Fruit fly (Drosophila melanogaster): ENCODE data around the gene TpnC73F.

Gene TpnC73F

DNA sequence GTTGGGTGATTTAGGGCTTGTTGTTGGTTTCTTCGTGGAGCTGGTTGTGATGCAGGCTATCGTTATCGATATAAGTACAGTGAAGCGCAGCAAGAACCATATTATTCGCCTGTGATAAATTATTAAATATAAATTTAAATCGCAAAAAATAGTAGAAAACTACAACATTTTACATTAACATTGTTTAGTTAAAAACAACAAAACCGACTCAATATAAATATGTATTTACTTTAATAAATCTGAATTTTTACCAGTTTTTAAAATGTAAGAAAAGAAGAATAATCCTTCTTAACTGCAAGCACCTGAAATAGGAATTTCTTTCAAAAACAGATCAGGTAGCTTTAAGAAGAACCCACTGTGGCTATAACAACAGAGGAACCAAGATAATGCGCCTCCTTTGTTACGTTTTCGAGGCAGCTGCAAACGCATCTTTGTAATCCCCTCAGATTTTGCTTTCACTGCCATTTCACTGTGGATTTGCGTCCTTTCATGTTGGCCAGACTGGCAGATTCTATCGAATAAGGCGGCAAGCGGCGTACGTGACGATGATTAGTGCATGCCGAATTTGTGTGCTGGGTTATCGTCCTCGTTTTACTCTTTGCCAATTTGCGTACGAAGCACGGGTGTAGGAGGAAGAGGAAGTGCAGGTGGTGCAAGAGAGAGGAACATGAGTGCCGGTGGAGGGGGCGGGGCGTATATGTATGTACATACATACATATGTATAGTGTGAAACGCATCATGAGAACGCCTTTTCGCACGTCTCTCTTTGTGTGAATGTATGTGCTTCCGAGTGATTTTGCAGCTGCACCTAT, 35.2 kb upstream of the TpnC73F start:
- no peak for TF ChIP-seq noc (tag; optimal IDR thresholded peaks at IDR 0.05)

DNA sequence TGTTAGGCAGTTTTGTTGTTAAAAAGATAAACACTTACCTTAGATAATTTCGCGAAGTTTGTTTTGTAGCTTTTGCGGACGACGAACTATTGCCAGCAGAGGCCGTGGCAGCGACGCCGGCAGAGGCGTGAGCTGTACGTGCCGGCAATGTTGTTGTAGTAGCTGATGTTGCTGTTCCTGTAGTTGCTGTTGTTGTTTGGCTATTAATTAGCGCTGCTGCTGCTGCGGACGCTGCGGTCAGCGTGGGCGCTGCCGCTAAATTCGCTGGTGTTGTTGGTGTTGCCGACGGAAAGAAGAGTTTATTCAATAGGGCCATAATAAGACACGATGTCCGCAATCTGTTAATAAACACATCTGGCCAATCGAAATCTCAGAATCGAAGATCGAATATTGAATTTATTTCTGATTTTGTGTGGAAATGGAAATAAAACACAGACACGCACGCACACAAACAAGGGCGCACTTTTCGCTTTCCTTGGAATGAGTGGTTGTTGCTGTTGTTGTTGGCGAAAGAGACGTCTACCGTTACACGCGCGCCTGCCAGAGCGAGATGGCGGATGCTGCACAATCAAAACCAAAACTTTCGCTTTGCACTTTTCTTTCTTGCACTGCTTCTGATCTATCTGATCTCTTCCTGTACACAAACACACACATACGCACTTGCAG, 34.4 kb upstream of the TpnC73F start:
- TF ChIP-seq noc (tag; optimal IDR thresholded peaks at IDR 0.05) = no peak

DNA sequence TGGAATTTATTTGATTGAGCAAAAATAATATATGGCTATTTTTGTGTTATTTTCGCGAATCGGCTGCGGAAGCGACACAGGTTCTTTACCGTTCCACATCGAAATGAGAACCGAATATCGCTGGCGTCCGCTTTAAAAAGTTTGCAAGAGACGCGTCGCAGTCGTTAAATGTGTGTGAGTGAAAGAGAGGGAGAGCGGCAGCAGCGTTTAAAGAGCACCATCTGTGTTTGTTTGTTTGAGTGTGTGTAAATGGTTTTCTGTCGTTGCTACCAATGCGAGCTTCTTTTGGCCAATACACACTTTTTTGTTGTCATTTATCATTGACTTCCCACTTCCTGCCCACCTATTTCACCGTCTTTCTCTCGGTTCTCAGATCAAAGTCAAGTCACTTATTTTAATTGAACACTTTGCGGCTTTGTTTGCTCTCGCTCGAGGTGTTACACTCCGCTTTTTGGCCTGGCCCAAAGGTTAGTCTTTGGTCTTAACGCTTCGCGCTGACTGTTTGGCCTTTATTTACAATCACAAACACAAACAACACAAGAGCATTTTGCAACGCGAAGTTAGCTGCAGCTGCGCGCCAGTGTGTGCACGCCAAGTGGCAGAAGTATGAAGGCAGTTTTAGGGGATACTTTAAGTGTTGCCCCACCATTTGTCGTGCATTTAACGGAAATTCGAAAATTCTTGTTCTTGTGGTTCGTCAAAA, 33.7 kb upstream of the TpnC73F start, which contains the start of gene CG3764:
CG3764 (minus strand) TSS at position 549 of the 703 bp plus-strand sequence.
- TF ChIP-seq noc (tag; optimal IDR thresholded peaks at IDR 0.05) = peak; percentile 60

DNA sequence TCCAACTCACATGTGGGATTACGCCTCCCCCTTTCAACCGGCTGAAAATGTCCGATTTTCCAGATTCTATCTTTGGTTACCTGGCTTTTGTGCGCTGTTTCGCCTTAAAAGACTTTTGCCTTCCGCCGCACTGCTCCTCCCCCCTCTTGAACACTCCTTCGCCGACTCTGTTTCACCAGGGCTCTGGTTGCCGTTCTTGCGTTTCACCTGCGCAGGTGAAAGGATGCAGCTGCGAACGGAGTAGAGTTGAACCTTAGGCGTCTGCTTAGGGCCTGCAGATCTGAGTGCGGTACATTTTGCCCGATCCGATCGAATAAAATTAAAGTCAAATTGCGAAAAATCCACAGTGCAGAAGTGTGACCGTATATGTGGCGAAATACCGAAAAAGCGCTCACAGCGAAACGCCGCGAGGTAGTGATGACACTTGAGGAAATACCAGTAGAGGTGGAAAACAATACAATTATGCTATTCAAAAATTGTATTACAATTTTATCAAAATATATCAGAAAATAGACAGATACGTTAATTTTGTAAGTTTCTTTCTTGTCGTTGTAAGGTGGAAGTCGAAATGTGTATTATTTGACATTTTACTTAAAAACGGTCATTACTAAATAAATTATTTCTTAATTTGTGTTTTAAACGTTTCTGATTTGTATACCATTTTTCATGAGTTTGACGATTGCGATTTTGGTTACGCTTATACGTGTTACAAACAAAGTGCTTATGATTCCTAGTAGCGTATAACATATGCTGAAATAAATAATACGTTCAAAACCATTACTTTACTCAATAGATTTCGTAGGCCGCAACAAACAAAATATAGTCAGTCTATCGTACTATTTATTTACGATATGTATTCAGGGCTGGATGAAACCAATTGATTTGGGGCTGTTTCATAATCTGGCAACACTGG, 29.9 kb upstream of the TpnC73F start, which contains the start of the genes CG6664 and CG7728:
CG6664 (minus strand) TSS at position 518 of the 913 bp plus-strand sequence.
CG7728 (plus strand) TSS at position 874 of the 913 bp plus-strand sequence.
- TF ChIP-seq noc (tag; optimal IDR thresholded peaks at IDR 0.05) = no peak

DNA sequence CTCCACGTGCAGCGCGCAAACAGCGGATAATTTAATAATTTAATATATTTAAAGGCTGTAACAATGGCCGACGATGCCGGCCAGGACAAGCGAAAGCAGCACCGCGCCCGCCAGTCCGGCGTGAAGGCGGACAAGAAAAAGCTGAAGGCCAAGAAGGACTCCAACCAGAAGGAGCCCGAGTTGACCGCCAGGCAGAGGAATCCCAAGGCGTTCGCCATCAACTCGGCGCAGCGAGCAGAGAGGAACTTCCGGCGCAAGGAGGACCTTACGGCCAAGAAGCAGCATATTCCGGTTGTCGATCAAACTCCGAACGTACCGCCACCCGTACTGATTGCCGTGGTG, 29.3 kb upstream of the TpnC73F start:
- no peak for TF ChIP-seq noc (tag; optimal IDR thresholded peaks at IDR 0.05)

DNA sequence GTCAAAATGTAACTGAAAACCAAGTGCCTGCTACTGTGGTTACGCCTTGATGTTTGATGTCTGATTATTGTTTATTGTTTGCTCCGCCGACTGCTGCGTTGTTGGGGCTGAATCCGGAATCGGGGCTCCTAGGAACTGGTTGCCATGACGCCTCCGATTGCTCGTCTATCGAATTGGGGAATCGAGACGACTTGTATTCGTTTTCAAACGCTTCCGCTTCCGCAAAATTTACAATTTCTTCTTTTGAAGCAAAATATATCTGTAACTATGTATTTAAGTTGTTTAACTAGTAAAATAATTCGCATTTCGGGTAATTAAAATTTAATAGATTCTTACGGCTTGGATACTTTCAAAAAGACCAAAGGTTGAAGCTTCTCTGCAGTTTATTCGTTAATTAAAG, 23.1 kb upstream of the TpnC73F start, which contains the start of gene CG6652:
CG6652 (minus strand) TSS at position 101 of the 400 bp plus-strand sequence.
- TF ChIP-seq noc (tag; optimal IDR thresholded peaks at IDR 0.05) = no peak

DNA sequence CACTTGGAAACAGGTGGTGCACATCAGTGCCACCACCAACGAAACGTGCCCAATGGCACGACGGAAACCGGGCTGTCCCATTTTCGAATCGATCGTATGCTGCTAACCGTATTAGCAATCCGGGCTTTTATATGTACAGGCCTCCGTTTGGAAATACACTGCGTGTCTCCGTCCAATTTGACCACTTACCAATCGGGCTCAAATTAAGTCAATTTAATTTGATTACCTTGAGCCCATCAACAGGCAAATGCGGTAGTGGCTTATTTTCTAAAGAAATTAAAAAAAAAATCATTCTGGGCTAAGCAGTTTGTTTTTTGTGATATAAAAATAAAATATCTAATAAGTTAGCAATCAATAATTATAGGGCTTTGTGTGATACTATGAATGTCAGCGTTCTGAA, 22.2 kb upstream of the TpnC73F start, which contains the start of gene a10:
a10 (minus strand) TSS at position 101 of the 400 bp plus-strand sequence.
- no peak for TF ChIP-seq noc (tag; optimal IDR thresholded peaks at IDR 0.05)

DNA sequence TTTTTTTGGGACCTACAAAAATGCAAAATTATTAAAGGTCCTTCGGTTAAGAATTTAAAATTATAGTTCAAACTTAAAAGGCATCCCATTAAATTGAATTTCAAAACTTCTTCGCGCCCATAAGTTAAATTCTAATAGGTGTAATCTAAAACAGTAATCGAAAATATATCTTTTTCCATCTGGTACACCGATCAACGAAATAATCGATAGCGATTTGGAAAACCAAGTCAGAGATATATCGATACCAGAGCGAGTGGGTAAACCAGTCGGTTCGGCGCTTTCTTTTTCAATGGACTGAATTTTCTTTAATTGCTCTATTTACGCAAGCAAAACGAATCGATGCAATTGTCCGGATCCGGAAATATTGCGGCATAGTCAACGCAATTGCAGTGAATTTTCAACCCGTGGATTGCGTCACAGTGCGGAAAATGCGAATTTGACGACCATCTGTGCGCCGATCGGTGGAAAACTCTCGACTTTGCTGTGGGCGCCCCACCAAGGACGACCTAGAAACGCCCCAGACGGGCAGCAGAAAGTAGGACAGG, 21.7 kb upstream of the TpnC73F start, which contains the start of gene Fit2:
Fit2 (plus strand) TSS at position 234 of the 545 bp plus-strand sequence.
- TF ChIP-seq noc (tag; optimal IDR thresholded peaks at IDR 0.05) = no peak

DNA sequence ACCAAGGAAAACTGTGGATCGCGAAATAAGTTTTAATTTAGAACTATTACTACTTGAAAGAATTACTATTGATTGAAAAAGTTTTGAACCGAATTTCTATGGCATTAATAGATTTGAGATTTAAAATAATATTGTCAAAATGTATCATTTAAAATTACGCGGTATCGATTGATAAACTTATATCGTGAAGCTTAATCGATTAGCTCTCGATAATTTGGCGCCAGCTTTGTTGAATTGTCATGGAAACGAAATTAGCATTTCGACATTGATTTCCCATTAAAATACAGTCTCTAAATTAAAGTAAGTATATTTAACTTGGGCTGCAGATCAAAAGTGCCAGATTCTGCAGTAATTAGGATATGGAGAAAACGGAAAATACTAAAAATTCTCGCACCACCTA, 18.6 kb upstream of the TpnC73F start, which contains the start of gene CG7730:
CG7730 (plus strand) TSS at position 206 of the 400 bp plus-strand sequence.
- no peak for TF ChIP-seq noc (tag; optimal IDR thresholded peaks at IDR 0.05)

DNA sequence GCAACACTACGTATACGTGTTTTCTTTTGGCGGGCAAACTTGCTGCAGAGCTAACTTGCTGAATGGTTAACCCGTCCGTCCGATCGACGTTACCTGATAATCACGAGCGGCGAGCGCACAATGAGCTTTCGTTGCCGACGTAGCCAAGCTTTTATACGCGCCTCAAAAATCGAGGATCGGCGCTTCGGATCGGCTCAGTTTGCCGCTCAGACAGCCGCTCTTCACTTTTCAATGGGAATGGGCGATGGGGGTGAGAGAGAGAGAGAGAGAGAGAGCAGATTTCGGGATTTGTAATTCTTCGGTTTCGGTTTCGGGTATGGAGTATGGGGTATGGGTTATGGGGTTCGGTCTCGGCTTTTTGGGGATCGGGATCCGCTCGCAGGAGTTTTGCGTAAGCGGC, 13.9 kb upstream of the TpnC73F start, which contains the start of gene Ilp8:
Ilp8 (minus strand) TSS at position 110 of the 400 bp plus-strand sequence.
- no peak for TF ChIP-seq noc (tag; optimal IDR thresholded peaks at IDR 0.05)

DNA sequence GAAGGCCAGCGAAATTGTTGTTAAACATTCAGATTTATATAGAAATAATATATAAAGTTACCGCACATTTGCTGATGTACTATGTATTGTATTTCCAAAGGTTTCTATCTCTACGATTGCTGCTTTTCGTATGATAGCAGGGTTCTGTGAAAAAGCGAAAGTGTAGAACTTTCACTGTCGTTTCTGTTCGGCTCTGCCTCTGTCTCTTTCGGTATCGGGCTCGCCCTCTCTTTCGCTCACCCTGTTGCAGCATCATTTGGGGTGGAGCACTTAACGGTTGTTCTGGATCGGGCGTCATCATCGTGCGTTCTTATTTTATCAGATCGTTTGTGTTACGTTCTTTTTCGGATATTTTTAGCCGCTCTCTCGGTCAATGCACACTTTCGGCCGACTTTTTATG, 12.6 kb upstream of the TpnC73F start:
- TF ChIP-seq noc (tag; optimal IDR thresholded peaks at IDR 0.05) = no peak

DNA sequence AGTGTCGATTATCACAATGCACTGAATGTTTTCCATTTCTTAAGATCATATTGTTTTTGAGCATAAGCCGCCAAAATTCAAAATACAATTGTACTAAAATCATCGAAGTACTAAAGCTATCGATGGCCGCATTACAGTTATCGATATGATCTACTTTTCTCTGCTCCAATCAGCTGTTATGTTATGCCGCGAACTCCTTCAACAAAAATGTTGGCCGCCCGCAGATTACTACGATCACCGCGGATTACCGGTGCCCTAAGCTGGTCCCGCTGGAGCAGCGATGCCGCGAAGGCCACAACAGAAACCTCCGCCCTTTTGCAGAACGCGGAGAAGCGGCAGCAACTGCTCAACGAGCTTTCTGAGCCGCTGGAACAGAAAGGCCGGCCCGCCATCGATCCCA, 10.4 kb upstream of the TpnC73F start, which contains the start of gene beg:
beg (plus strand) TSS at position 177 of the 400 bp plus-strand sequence.
- TF ChIP-seq noc (tag; optimal IDR thresholded peaks at IDR 0.05) = no peak

DNA sequence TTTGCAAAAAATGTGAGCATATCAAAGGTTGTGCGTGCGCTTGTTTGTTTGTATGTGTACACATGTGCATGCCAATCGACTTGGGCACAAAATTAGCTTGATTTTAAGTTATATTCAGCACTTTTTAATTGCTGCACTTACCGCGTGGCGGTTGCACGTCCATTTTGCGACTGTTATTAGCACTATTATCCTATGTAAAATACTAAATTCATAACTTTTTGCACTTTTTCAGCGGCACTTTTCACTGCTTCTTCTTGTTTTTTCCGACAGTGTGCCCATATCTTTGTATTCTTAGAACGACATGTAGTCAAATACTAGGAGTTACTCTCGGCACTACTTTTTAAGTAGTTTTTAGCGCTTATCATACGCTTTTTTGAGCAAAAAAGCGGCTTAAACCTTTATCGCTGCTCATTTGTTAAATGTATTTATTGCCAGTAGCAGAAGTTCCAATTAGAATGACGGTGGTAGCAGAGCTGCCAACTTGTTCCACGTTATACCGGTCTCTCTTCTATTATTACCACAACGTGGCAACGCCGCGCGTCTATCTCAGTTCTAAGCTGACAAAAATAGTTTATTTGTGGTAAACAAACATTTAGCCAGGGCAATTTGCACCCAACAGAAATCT, 3.5 kb upstream of the TpnC73F start, which contains the start of the genes scaf6 and Papst2:
scaf6 (minus strand) TSS at position 278 of the 625 bp plus-strand sequence.
Papst2 (plus strand) TSS at position 501 of the 625 bp plus-strand sequence.
- no peak for TF ChIP-seq noc (tag; optimal IDR thresholded peaks at IDR 0.05)

DNA sequence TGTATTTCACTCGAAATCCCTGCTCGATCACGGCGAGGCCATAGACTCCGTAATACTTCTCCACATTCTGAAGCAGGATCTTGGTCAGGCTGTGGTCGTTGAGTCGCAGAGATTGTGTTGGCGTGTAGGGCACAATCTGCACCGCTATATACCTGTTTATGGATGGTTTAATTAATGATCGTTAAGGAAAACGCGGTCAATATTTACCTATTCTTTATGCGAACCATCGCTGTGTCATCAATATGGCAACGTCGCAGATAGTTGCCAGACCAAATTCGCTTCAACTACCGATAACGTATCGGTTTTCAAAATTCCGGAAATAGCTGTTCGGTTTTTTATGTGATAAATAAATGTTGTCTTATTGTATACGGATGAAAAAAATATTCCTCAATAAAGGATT, 1.1 kb upstream of the TpnC73F start, which contains the start of gene Pop5:
Pop5 (minus strand) TSS at position 240 of the 400 bp plus-strand sequence.
- no peak for TF ChIP-seq noc (tag; optimal IDR thresholded peaks at IDR 0.05)
